Fruit fly (Drosophila melanogaster): ENCODE measurements around the gene Der-1.
A peak's percentile ranks its signal among the peaks of the same experiment; 100 is the strongest.

The Der-1 gene

DNA sequence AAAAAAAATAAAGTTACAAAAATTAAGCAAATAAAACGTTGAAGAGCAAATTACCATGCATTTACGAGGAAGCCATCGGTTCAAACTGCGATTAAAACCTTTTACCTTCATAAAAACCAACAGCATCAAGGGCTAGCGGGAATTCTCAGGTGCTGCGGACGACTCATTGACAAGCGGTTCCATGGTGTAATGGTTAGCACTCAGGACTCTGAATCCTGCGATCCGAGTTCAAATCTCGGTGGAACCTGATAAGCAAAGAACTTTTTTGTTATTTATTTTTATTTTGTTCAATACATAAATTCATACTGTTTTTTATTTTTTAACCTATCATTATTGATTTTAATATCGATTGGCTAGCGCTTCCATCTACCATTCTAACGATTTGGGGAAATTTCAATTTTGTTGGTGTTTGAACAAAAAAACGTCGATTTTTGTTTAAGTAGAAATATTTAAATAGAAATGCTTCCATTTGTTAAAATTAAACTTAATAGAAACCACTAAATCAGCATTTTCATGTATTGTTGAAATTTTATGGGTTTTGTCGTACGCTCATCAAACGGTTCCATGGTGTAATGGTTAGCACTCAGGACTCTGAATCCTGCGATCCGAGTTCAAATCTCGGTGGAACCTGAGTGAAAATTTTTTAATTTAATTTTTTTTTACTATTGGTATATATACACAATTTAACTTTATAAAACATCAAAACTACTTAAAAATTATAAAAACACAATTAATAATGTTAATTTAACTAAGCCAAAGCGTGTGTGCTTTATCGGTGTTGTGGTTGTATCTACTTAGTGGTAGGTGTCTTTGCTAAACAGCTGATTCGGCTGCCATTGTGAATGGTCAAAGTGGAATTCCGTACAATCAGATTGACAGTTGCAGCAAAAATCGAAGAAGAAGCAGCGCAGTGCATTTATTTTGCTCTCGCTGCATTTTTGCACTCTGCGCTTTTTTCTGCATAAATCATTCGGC lies 35.5 kb downstream of the Der-1 start, which contains the start of gene CG4238:
CG4238 (plus strand) TSS at position 880 of the 975 bp plus-strand sequence.
- peak; percentile 25 for TF ChIP-seq CG15601 (tag; optimal IDR thresholded peaks at IDR 0.05)
- no peak for TF ChIP-seq CrebB (tag; optimal IDR thresholded peaks at IDR 0.05)
- TF ChIP-seq D (optimal IDR thresholded peaks at IDR 0.05) = no peak
- TF ChIP-seq D (GFP tag; optimal IDR thresholded peaks at IDR 0.05) = no peak
- TF ChIP-seq grn (GFP tag; optimal IDR thresholded peaks at IDR 0.05) = peak; percentile 74
- TF ChIP-seq bbx (GFP tag; IDR thresholded peaks at IDR 0.05; ENCODE audit: partially characterized antibody) = peak; percentile 69
- peak; percentile 2 for TF ChIP-seq CG17829 (tag; optimal IDR thresholded peaks at IDR 0.05)
- TF ChIP-seq CG9215 (GFP tag; IDR thresholded peaks at IDR 0.05) = no peak
- TF ChIP-seq CG2116 (GFP tag; optimal IDR thresholded peaks at IDR 0.05) = peak; percentile 9
- peak; percentile 68 for TF ChIP-seq Scr (GFP tag; IDR thresholded peaks at IDR 0.05; ENCODE audit: partially characterized antibody)
- TF ChIP-seq CG31441 (GFP tag; IDR thresholded peaks at IDR 0.05) = 0 out of 2 replicates have a peak, but pooled peaks have one; percentile 28
- TF ChIP-seq sens (GFP tag) = peak; percentile 17
- peak; percentile 71 for TF ChIP-seq amos (GFP tag; IDR thresholded peaks at IDR 0.05; ENCODE audit: partially characterized antibody)
- no peak for TF ChIP-seq gcm (GFP tag; optimal IDR thresholded peaks at IDR 0.05)
- no peak for TF ChIP-seq HLHmδ (GFP tag; optimal IDR thresholded peaks at IDR 0.05)
- no peak for TF ChIP-seq CG6683 (GFP tag; optimal IDR thresholded peaks at IDR 0.05)
- peak; percentile 59 for TF ChIP-seq CG14860 (GFP tag; IDR thresholded peaks at IDR 0.05; ENCODE audit: partially characterized antibody)
- TF ChIP-seq CG17385 (GFP tag; optimal IDR thresholded peaks at IDR 0.05) = peak; percentile 95
- peak; percentile 27 for TF ChIP-seq Dek (tag; optimal IDR thresholded peaks at IDR 0.05)
- peak; percentile 69 for TF ChIP-seq Bgb (GFP tag; IDR thresholded peaks at IDR 0.05; ENCODE audit: partially characterized antibody)
- TF ChIP-seq nerfin-1 (tag; optimal IDR thresholded peaks at IDR 0.05) = peak; percentile 57
- TF ChIP-seq CG12659 (GFP tag; optimal IDR thresholded peaks at IDR 0.05) = peak; percentile 30
- peak; percentile 5 for TF ChIP-seq kni (GFP tag; optimal IDR thresholded peaks at IDR 0.05)
- no peak for TF ChIP-seq CG17568 (GFP tag; optimal IDR thresholded peaks at IDR 0.05)
- TF ChIP-seq Max (GFP tag; optimal IDR thresholded peaks at IDR 0.05) = peak; percentile 20
- TF ChIP-seq Stat92E (GFP tag; optimal IDR thresholded peaks at IDR 0.05) = peak in 1 of 3 experiments; percentile 26
- TF ChIP-seq pnt (GFP tag; optimal IDR thresholded peaks at IDR 0.05) = no peak
- peak; percentile 79 for TF ChIP-seq Opbp (GFP tag; IDR thresholded peaks at IDR 0.05; ENCODE audit: partially characterized antibody)
- TF ChIP-seq CG32767 (GFP tag; IDR thresholded peaks at IDR 0.05) = peak; percentile 40; the same call in 1 of the 2 replicates
- TF ChIP-seq vnd (GFP tag; IDR thresholded peaks at IDR 0.05; ENCODE audit: partially characterized antibody) = peak; percentile 51
- no peak for TF ChIP-seq Doc2 (GFP tag; IDR thresholded peaks at IDR 0.05)
- TF ChIP-seq insv (GFP tag; optimal IDR thresholded peaks at IDR 0.05) = peak in 1 of 2 experiments; percentile 87
- peak; percentile 16 for TF ChIP-seq CG8924 (tag; optimal IDR thresholded peaks at IDR 0.05)
- TF ChIP-seq dimm (GFP tag; IDR thresholded peaks at IDR 0.05) = no peak
- TF ChIP-seq CG1603 (tag; optimal IDR thresholded peaks at IDR 0.05) = peak; percentile 49
- TF ChIP-seq CG17186 (GFP tag; optimal IDR thresholded peaks at IDR 0.05) = peak; percentile 5
- no peak for TF ChIP-seq Sin3A (optimal IDR thresholded peaks at IDR 0.05)
- TF ChIP-seq hbn (GFP tag; IDR thresholded peaks at IDR 0.05; ENCODE audit: partially characterized antibody) = peak; percentile 23; the same call in 1 of the 2 replicates
- no peak for TF ChIP-seq shn (GFP tag; optimal IDR thresholded peaks at IDR 0.05)
- TF ChIP-seq Lhr (GFP tag; optimal IDR thresholded peaks at IDR 0.05) = peak; percentile 1
- TF ChIP-seq gsb-n (tag; optimal IDR thresholded peaks at IDR 0.05) = no peak
- no peak for TF ChIP-seq CG12219 (GFP tag; optimal IDR thresholded peaks at IDR 0.05)
- 0 out of 3 replicates have a peak, but pooled peaks have one; percentile 57 for TF ChIP-seq hb (GFP tag; IDR thresholded peaks at IDR 0.05; ENCODE audit: partially characterized antibody)
- TF ChIP-seq pzg (GFP tag; optimal IDR thresholded peaks at IDR 0.05) = peak; percentile 48
- TF ChIP-seq CG15514 (GFP tag; optimal IDR thresholded peaks at IDR 0.05) = peak; percentile 28
- TF ChIP-seq CG6791 (GFP tag; IDR thresholded peaks at IDR 0.05; ENCODE audit: partially characterized antibody) = peak; percentile 92

Measured in whole organism, embryonic.